Fruit fly (Drosophila melanogaster) whole organism, embryonic: Measurements from ENCODE around the gene CG14442.

Source experiments
- BEAF-32 ChIP-seq: fragments of 200-800 bp; sonication (Bioruptor generic); optimal IDR thresholded peaks from 3 replicates; lab custom pipeline; 2017; ENCODE audit warnings: missing biosample characterization, missing genetic modification characterization, mild to moderate bottlenecking, moderate library complexity, missing genetic modification reagents
- CG10431 ChIP-seq: fragments of 200-800 bp; sonication (Bioruptor generic); optimal IDR thresholded peaks from 3 replicates; lab custom pipeline; 2018; ENCODE audit warnings: missing biosample characterization, mild to moderate bottlenecking, missing genetic modification characterization
- CG11696 ChIP-seq: fragments of 200-800 bp; sonication (Bioruptor generic); IDR thresholded peaks from 2 replicates; pipeline ENCODE4 v1.3.6; 2022; ENCODE audit warnings: missing biosample characterization, missing genetic modification characterization
- CG14710 ChIP-seq: fragments of 200-800 bp; sonication (Bioruptor generic); optimal IDR thresholded peaks from 3 replicates; lab custom pipeline; 2019; ENCODE audit warnings: missing biosample characterization, mild to moderate bottlenecking, missing genetic modification characterization, moderate library complexity
- CG15601 ChIP-seq: fragments of 200-800 bp; sonication (Bioruptor generic); optimal IDR thresholded peaks from 3 replicates; lab custom pipeline; 2019; ENCODE audit warnings: missing biosample characterization, mild to moderate bottlenecking, missing genetic modification characterization, moderate library complexity
- CG16813 ChIP-seq: fragments of 200-800 bp; sonication (Bioruptor generic); IDR thresholded peaks from 3 replicates; pipeline ENCODE4 v1.3.6; 2022; ENCODE audit warnings: missing biosample characterization, missing genetic modification characterization; ENCODE audit not compliant: partially characterized antibody
- CG30020 ChIP-seq: fragments of 200-800 bp; optimal IDR thresholded peaks from 2 replicates; lab custom pipeline; 2019; ENCODE audit warnings: missing biosample characterization, mild to moderate bottlenecking, missing genetic modification characterization, moderate library complexity
- CG30431 ChIP-seq: fragments of 200-800 bp; sonication (Bioruptor generic); optimal IDR thresholded peaks from 2 replicates; lab custom pipeline; 2017; ENCODE audit warnings: missing biosample characterization, missing genetic modification characterization
- CG32772 ChIP-seq: fragments of 200-800 bp; sonication (Bioruptor generic); IDR thresholded peaks from 2 replicates; pipeline ENCODE4 v1.3.6; 2022; ENCODE audit warnings: missing biosample characterization, missing genetic modification characterization
- CG5245 ChIP-seq: fragments of 200-800 bp; sonication (Bioruptor generic); optimal IDR thresholded peaks from 3 replicates; lab custom pipeline; 2016; ENCODE audit warnings: missing biosample characterization, missing genetic modification characterization
- CG6765 ChIP-seq: fragments of 200-800 bp; sonication (Bioruptor generic); optimal IDR thresholded peaks from 3 replicates; lab custom pipeline; 2017; ENCODE audit warnings: missing biosample characterization, mild to moderate bottlenecking, missing genetic modification characterization
- CG6791 ChIP-seq: fragments of 200-800 bp; sonication (Bioruptor generic); IDR thresholded peaks from 3 replicates; pipeline ENCODE4 v1.3.6; 2022; ENCODE audit warnings: missing biosample characterization, missing genetic modification characterization; ENCODE audit not compliant: partially characterized antibody
- CG7271 ChIP-seq: fragments of 200-800 bp; sonication (Bioruptor generic); optimal IDR thresholded peaks from 2 replicates; lab custom pipeline; 2018; ENCODE audit warnings: missing biosample characterization, mild to moderate bottlenecking, missing genetic modification characterization, moderate library complexity
- CG7357 ChIP-seq: fragments of 200-800 bp; sonication (Bioruptor generic); IDR thresholded peaks from 3 replicates; pipeline ENCODE4 v1.3.6; 2022; ENCODE audit warnings: missing biosample characterization, missing genetic modification characterization
- CG7963 ChIP-seq: fragments of 200-800 bp; sonication (Bioruptor generic); IDR thresholded peaks from 3 replicates; pipeline ENCODE4 v1.3.6; 2022; ENCODE audit warnings: missing biosample characterization, missing genetic modification characterization; ENCODE audit not compliant: partially characterized antibody
- CG8290 ChIP-seq, 3 experiments: fragments of 200-800 bp; sonication (Bioruptor generic); optimal IDR thresholded peaks; 2 replicates each; lab custom pipeline; 2016 to 2019; ENCODE audit warnings: missing biosample characterization in 3 of 3, missing genetic modification characterization in 3 of 3, mild to moderate bottlenecking in 2 of 3, moderate library complexity in 1 of 3
- CG9932 ChIP-seq: fragments of 200-800 bp; sonication (Bioruptor generic); IDR thresholded peaks from 2 replicates; pipeline ENCODE4 v1.3.6; 2022; ENCODE audit warnings: missing biosample characterization, missing genetic modification characterization
- Deaf1 ChIP-seq: fragments of 200-800 bp; optimal IDR thresholded peaks from 3 replicates; lab custom pipeline; 2019; ENCODE audit warnings: missing biosample characterization, mild to moderate bottlenecking, missing genetic modification characterization, moderate library complexity
- Dll ChIP-seq: fragments of 200-800 bp; sonication (Bioruptor generic); IDR thresholded peaks from 4 replicates; pipeline ENCODE4 v1.3.6; 2022; ENCODE audit warnings: missing biosample characterization, missing genetic modification characterization; ENCODE audit not compliant: partially characterized antibody
- E2f2 ChIP-seq: fragments of 200-800 bp; sonication (Bioruptor generic); IDR thresholded peaks from 2 replicates; pipeline ENCODE4 v1.3.6; 2022; ENCODE audit warnings: missing biosample characterization, missing genetic modification characterization
- HLH4C ChIP-seq: fragments of 200-800 bp; sonication (Bioruptor generic); IDR thresholded peaks from 3 replicates; pipeline ENCODE4 v1.3.6; 2022; ENCODE audit warnings: missing biosample characterization, missing genetic modification characterization; ENCODE audit not compliant: partially characterized antibody
- HLH54F ChIP-seq: fragments of 200-800 bp; sonication (Bioruptor generic); optimal IDR thresholded peaks from 3 replicates; lab custom pipeline; 2016; ENCODE audit warnings: missing biosample characterization, missing genetic modification characterization
- MBD-R2 ChIP-seq: fragments of 200-800 bp; sonication (Bioruptor generic); IDR thresholded peaks from 2 replicates; pipeline ENCODE4 v1.3.6; 2022; ENCODE audit warnings: missing biosample characterization, missing genetic modification characterization
- Myb ChIP-seq: fragments of 200-800 bp; sonication (Bioruptor generic); optimal IDR thresholded peaks from 2 replicates; lab custom pipeline; 2016; ENCODE audit warnings: missing biosample characterization, missing genetic modification characterization
- Opbp ChIP-seq: fragments of 200-800 bp; sonication (Bioruptor generic); IDR thresholded peaks from 3 replicates; pipeline ENCODE4 v1.3.6; 2022; ENCODE audit warnings: missing biosample characterization, missing genetic modification characterization; ENCODE audit not compliant: partially characterized antibody
- Scr ChIP-seq: fragments of 200-800 bp; sonication (Bioruptor generic); IDR thresholded peaks from 2 replicates; pipeline ENCODE4 v1.3.6; 2022; ENCODE audit warnings: missing biosample characterization, missing genetic modification characterization; ENCODE audit not compliant: partially characterized antibody
- Sry-δ ChIP-seq: fragments of 200-800 bp; sonication (Bioruptor generic); optimal IDR thresholded peaks from 2 replicates; lab custom pipeline; 2016; ENCODE audit warnings: missing biosample characterization, missing genetic modification characterization
- amos ChIP-seq: fragments of 200-800 bp; sonication (Bioruptor generic); IDR thresholded peaks from 2 replicates; pipeline ENCODE4 v1.3.6; 2022; ENCODE audit warnings: missing biosample characterization, missing genetic modification characterization; ENCODE audit not compliant: partially characterized antibody
- ato ChIP-seq: fragments of 200-800 bp; sonication (Bioruptor generic); IDR thresholded peaks from 2 replicates; pipeline ENCODE4 v1.3.6; 2022; ENCODE audit warnings: missing biosample characterization, missing genetic modification characterization; ENCODE audit not compliant: partially characterized antibody
- bbx ChIP-seq: fragments of 200-800 bp; sonication (Bioruptor generic); IDR thresholded peaks from 2 replicates; pipeline ENCODE4 v1.3.6; 2022; ENCODE audit warnings: missing biosample characterization, missing genetic modification characterization; ENCODE audit not compliant: partially characterized antibody
- dm ChIP-seq: fragments of 200-800 bp; sonication (Bioruptor generic); optimal IDR thresholded peaks from 3 replicates; lab custom pipeline; 2016; ENCODE audit warnings: missing biosample characterization, missing genetic modification characterization
- eve ChIP-seq, 2 experiments: fragments of >200 bp; optimal IDR thresholded peaks; 2 replicates each; lab custom pipeline; 2017; ENCODE audit warnings: missing biosample characterization in 2 of 2, missing genetic modification characterization in 2 of 2
- hb ChIP-seq: fragments of 200-800 bp; sonication (Bioruptor generic); IDR thresholded peaks from 3 replicates; pipeline ENCODE4 v1.3.6; 2022; ENCODE audit warnings: missing biosample characterization, missing genetic modification characterization; ENCODE audit not compliant: partially characterized antibody
- hbn ChIP-seq: fragments of 200-800 bp; sonication (Bioruptor generic); IDR thresholded peaks from 2 replicates; pipeline ENCODE4 v1.3.6; 2022; ENCODE audit warnings: missing biosample characterization, missing genetic modification characterization; ENCODE audit not compliant: partially characterized antibody
- insv ChIP-seq, 2 experiments: fragments of 200-800 bp; sonication (Bioruptor generic); optimal IDR thresholded peaks; 3 replicates each; lab custom pipeline; 2016 to 2018; ENCODE audit warnings: missing biosample characterization in 2 of 2, missing genetic modification characterization in 2 of 2
- inv ChIP-seq: fragments of 200-800 bp; sonication (Bioruptor generic); IDR thresholded peaks from 2 replicates; pipeline ENCODE4 v1.3.6; 2022; ENCODE audit warnings: missing biosample characterization, missing genetic modification characterization; ENCODE audit not compliant: partially characterized antibody
- lbe ChIP-seq: fragments of 200-800 bp; sonication (Bioruptor generic); optimal IDR thresholded peaks from 2 replicates; lab custom pipeline; 2016; ENCODE audit warnings: missing biosample characterization, mild to moderate bottlenecking, missing genetic modification characterization
- nerfin-2 ChIP-seq: fragments of 200-800 bp; sonication (Bioruptor generic); IDR thresholded peaks from 2 replicates; pipeline ENCODE4 v1.3.6; 2022; ENCODE audit warnings: missing biosample characterization, missing genetic modification characterization; ENCODE audit not compliant: partially characterized antibody
- odd ChIP-seq: fragments of 200-800 bp; sonication (Bioruptor generic); optimal IDR thresholded peaks from 2 replicates; lab custom pipeline; 2017; ENCODE audit warnings: missing biosample characterization, mild to moderate bottlenecking, missing genetic modification characterization
- row ChIP-seq: fragments of 200-800 bp; sonication (Bioruptor generic); IDR thresholded peaks from 3 replicates; pipeline ENCODE4 v1.3.6; 2022; ENCODE audit warnings: missing biosample characterization, missing genetic modification characterization
- sr ChIP-seq: fragments of 200-800 bp; sonication (Bioruptor generic); IDR thresholded peaks from 3 replicates; pipeline ENCODE4 v1.3.6; 2022; ENCODE audit warnings: missing biosample characterization, missing genetic modification characterization
- stwl ChIP-seq: fragments of 200-800 bp; sonication (Bioruptor generic); optimal IDR thresholded peaks from 3 replicates; lab custom pipeline; 2018; ENCODE audit warnings: missing biosample characterization, mild to moderate bottlenecking, missing genetic modification characterization, moderate library complexity
- tna ChIP-seq: fragments of 200-800 bp; sonication (Bioruptor generic); IDR thresholded peaks from 2 replicates; pipeline ENCODE4 v1.3.6; 2022; ENCODE audit warnings: missing biosample characterization, missing genetic modification characterization; ENCODE audit not compliant: partially characterized antibody
- usp ChIP-seq: fragments of >200 bp; optimal IDR thresholded peaks from 2 replicates; lab custom pipeline; 2017; ENCODE audit warnings: missing biosample characterization, missing genetic modification characterization
- zen2 ChIP-seq: fragments of 200-800 bp; sonication (Bioruptor generic); IDR thresholded peaks from 3 replicates; pipeline ENCODE4 v1.3.6; 2022; ENCODE audit warnings: missing biosample characterization, missing genetic modification characterization; ENCODE audit not compliant: partially characterized antibody

CG14442 gene

dm6 chrX:6688620-6689400, 6.0 kb downstream of the CG14442 start, which contains the start of gene CG3184 (continued):
- TF ChIP-seq CG8290 (GFP tag; optimal IDR thresholded peaks at IDR 0.05; lab: Kevin White, UChicago) (peak; percentile 25), CG8290 (tag; optimal IDR thresholded peaks at IDR 0.05; lab: Kevin White, UChicago) (no peak), CG6791 (GFP tag; lab: Robert Waterston, UW) (peak; percentile 71), nerfin-2 (peak; percentile 67; the same call in 1 of the 2 replicates), CG7963 (GFP tag; lab: Robert Waterston, UW) (peak; percentile 61; the same call in 1 of the 3 replicates), CG10431 (GFP tag; lab: Kevin White, UChicago) (no peak), E2f2 (GFP tag; lab: Robert Waterston, UW) (0 out of 2 replicates have a peak, but pooled peaks have one; percentile 22), odd (GFP tag; lab: Kevin White, UChicago) (no peak), bbx (peak; percentile 57), CG30020 (no peak), ato (GFP tag; lab: Robert Waterston, UW) (peak; percentile 72), Scr (GFP tag; lab: Robert Waterston, UW) (peak; percentile 54), CG6765 (GFP tag; lab: Kevin White, UChicago) (no peak), tna (GFP tag; lab: Robert Waterston, UW) (peak; percentile 49), Dll (peak; percentile 29; the same call in 1 of the 4 replicates), hbn (GFP tag; lab: Robert Waterston, UW) (peak; percentile 40; the same call in 1 of the 2 replicates), lbe (GFP tag; lab: Kevin White, UChicago) (no peak), HLH54F (GFP tag; lab: Kevin White, UChicago) (no peak), sr (GFP tag; lab: Robert Waterston, UW) (0 out of 3 replicates have a peak, but pooled peaks have one; percentile 25), stwl (peak; percentile 30), zen2 (0 out of 3 replicates have a peak, but pooled peaks have one; percentile 24), Opbp (peak; percentile 30; the same call in 2 of the 3 replicates), Deaf1 (no peak), CG16813 (GFP tag; lab: Robert Waterston, UW) (peak; percentile 45; the same call in 2 of the 3 replicates), Sry-δ (peak; percentile 23), insv (GFP tag; optimal IDR thresholded peaks at IDR 0.05; lab: Kevin White, UChicago) (peak in 1 of 2 experiments; percentile 76), inv (GFP tag; lab: Robert Waterston, UW) (0 out of 2 replicates have a peak, but pooled peaks have one; percentile 27), dm (GFP tag; lab: Kevin White, UChicago) (peak; percentile 56), CG30431 (GFP tag; lab: Kevin White, UChicago) (no peak), BEAF-32 (peak; percentile 20), MBD-R2 (GFP tag; lab: Robert Waterston, UW) (peak; percentile 49), row (GFP tag; lab: Robert Waterston, UW) (0 out of 3 replicates have a peak, but pooled peaks have one; percentile 13), CG5245 (GFP tag; lab: Kevin White, UChicago) (no peak), CG9932 (GFP tag; lab: Robert Waterston, UW) (no peak), HLH4C (peak; percentile 67), eve (GFP tag; optimal IDR thresholded peaks at IDR 0.05; lab: Kevin White, UChicago) (no peak), CG14710 (tag; lab: Kevin White, UChicago) (peak; percentile 13)

- no peak for TF ChIP-seq CG15601 (tag; lab: Kevin White, UChicago)
- peak; percentile 76; the same call in 2 of the 3 replicates for TF ChIP-seq hb (GFP tag; lab: Robert Waterston, UW)
- TF ChIP-seq amos = peak; percentile 61; the same call in 1 of the 2 replicates
- TF ChIP-seq Myb (GFP tag; lab: Kevin White, UChicago) = peak; percentile 21
- peak; percentile 43; the same call in 1 of the 2 replicates for TF ChIP-seq Scr (GFP tag; lab: Robert Waterston, UW)
- peak; percentile 66 for TF ChIP-seq tna (GFP tag; lab: Robert Waterston, UW)
- no peak for TF ChIP-seq CG7271 (tag; lab: Kevin White, UChicago)
- peak; percentile 79 for TF ChIP-seq ato (GFP tag; lab: Robert Waterston, UW)
- no peak for TF ChIP-seq usp (GFP tag; lab: Kevin White, UChicago)
- TF ChIP-seq CG32772 (GFP tag; lab: Robert Waterston, UW) = no peak
- TF ChIP-seq stwl = peak; percentile 31
- TF ChIP-seq CG11696 (GFP tag; lab: Robert Waterston, UW) = no peak
- peak; percentile 52; the same call in 2 of the 3 replicates for TF ChIP-seq CG16813 (GFP tag; lab: Robert Waterston, UW)
- peak; percentile 79 for TF ChIP-seq E2f2 (GFP tag; lab: Robert Waterston, UW)
- no peak for TF ChIP-seq CG7357 (GFP tag; lab: Robert Waterston, UW)
Observed at dm6 chrX:6687267-6687666, 7.5 kb downstream of the CG14442 start, which contains the start of gene CG44303. TSS of gene CG44303 (minus strand) at chrX:6687420.
